Fruit fly (Drosophila melanogaster) whole organism: ENCODE results near the gene CG17010.

Experiments
- Dll ChIP-seq: fragments of >200 bp; optimal IDR thresholded peaks from 2 replicates; lab custom pipeline; 2017
- EcR ChIP-seq, 2 experiments: fragments of >200 bp; optimal IDR thresholded peaks; 2 replicates each; lab custom pipeline; 2017; ENCODE audit warnings: missing biosample characterization in 2 of 2, missing genetic modification characterization in 2 of 2, missing genetic modification reagents in 2 of 2
- pan ChIP-seq: fragments of >200 bp; optimal IDR thresholded peaks from 2 replicates; lab custom pipeline; 2017
- psq ChIP-seq: fragments of >200 bp; optimal IDR thresholded peaks from 2 replicates; lab custom pipeline; 2017
- usp ChIP-seq: fragments of >200 bp; optimal IDR thresholded peaks from 2 replicates; lab custom pipeline; 2017; ENCODE audit warnings: missing biosample characterization, missing genetic modification characterization, mixed read lengths

dm6 chr2L:12363206-12363605 lies 7.0 kb downstream of the CG17010 start:
- TF ChIP-seq psq (lab: Kevin White, UChicago) (no peak), pan (lab: Kevin White, UChicago) (no peak), Dll (no peak), usp (GFP tag; lab: Kevin White, UChicago) (no peak), EcR (GFP tag; optimal IDR thresholded peaks at IDR 0.05; lab: Kevin White, UChicago) (no peak)
